Fruit fly (Drosophila melanogaster) whole organism, adult: ENCODE measurements around the gene CG15876.

Experiments used
- CG11617 ChIP-seq: fragments of 200-800 bp; sonication (Bioruptor generic); optimal IDR thresholded peaks from 2 replicates; lab custom pipeline; 2017; ENCODE audit warnings: mild to moderate bottlenecking, missing biosample characterization, missing genetic modification reagents, missing genetic modification characterization
- CG12768 ChIP-seq: fragments of 200-800 bp; sonication (Bioruptor generic); optimal IDR thresholded peaks from 2 replicates; lab custom pipeline; 2017; ENCODE audit warnings: missing biosample characterization, missing genetic modification characterization, mild to moderate bottlenecking, moderate library complexity, missing genetic modification reagents
- CG14711 ChIP-seq: fragments of 200-800 bp; sonication (Bioruptor generic); optimal IDR thresholded peaks from 2 replicates; lab custom pipeline; 2018; ENCODE audit warnings: missing biosample characterization, mild to moderate bottlenecking, missing genetic modification characterization, moderate library complexity
- CG1620 ChIP-seq: fragments of 200-800 bp; sonication (Bioruptor generic); optimal IDR thresholded peaks from 2 replicates; lab custom pipeline; 2016; ENCODE audit warnings: missing biosample characterization, missing genetic modification characterization
- CG33017 ChIP-seq: fragments of 200-800 bp; sonication (Bioruptor generic); optimal IDR thresholded peaks from 2 replicates; lab custom pipeline; 2018; ENCODE audit warnings: missing biosample characterization, mild to moderate bottlenecking, missing genetic modification characterization, moderate library complexity
- CG5204 ChIP-seq: fragments of 200-800 bp; sonication (Bioruptor generic); optimal IDR thresholded peaks from 2 replicates; lab custom pipeline; 2016; ENCODE audit warnings: missing biosample characterization, missing genetic modification characterization
- CG7045 ChIP-seq: fragments of 200-800 bp; sonication (Bioruptor generic); optimal IDR thresholded peaks from 2 replicates; lab custom pipeline; 2017; ENCODE audit warnings: missing biosample characterization, mild to moderate bottlenecking, missing genetic modification characterization
- CG7101 ChIP-seq: fragments of 200-800 bp; sonication (Bioruptor generic); optimal IDR thresholded peaks from 2 replicates; lab custom pipeline; 2018; ENCODE audit warnings: missing biosample characterization, mild to moderate bottlenecking, missing genetic modification characterization, moderate library complexity
- Clk ChIP-seq: fragments of 200-800 bp; sonication (Bioruptor generic); optimal IDR thresholded peaks from 2 replicates; lab custom pipeline; 2017; ENCODE audit warnings: missing biosample characterization, missing genetic modification characterization
- Crg-1 ChIP-seq: fragments of 200-800 bp; sonication (Bioruptor generic); optimal IDR thresholded peaks from 2 replicates; lab custom pipeline; 2016; ENCODE audit warnings: missing biosample characterization, missing genetic modification characterization
- Hr96 ChIP-seq: fragments of 200-800 bp; sonication (Bioruptor generic); optimal IDR thresholded peaks from 2 replicates; lab custom pipeline; 2016; ENCODE audit warnings: missing biosample characterization, missing genetic modification characterization
- Mnt ChIP-seq: fragments of 200-800 bp; sonication (Bioruptor generic); optimal IDR thresholded peaks from 2 replicates; lab custom pipeline; 2016; ENCODE audit warnings: missing biosample characterization, mild to moderate bottlenecking, missing genetic modification characterization
- bab1 ChIP-seq: fragments of 200-800 bp; sonication (Bioruptor generic); optimal IDR thresholded peaks from 3 replicates; lab custom pipeline; 2019; ENCODE audit warnings: missing biosample characterization, mild to moderate bottlenecking, missing genetic modification characterization, moderate library complexity
- cic ChIP-seq: fragments of 200-800 bp; sonication (Bioruptor generic); optimal IDR thresholded peaks from 2 replicates; lab custom pipeline; 2017; ENCODE audit warnings: missing biosample characterization, mild to moderate bottlenecking, missing genetic modification characterization, moderate library complexity
- cnc ChIP-seq, 2 experiments: fragments of >200 bp; optimal IDR thresholded peaks; 2 replicates each; lab custom pipeline; 2017
- kay ChIP-seq: fragments of 200-800 bp; sonication (Bioruptor generic); peaks from one replicate; lab custom pipeline; 2016; ENCODE audit warnings: missing biosample characterization, missing genetic modification characterization, borderline replicate concordance
- ovo ChIP-seq: fragments of 200-800 bp; sonication (Bioruptor generic); optimal IDR thresholded peaks from 2 replicates; lab custom pipeline; 2016; ENCODE audit warnings: missing biosample characterization, missing genetic modification characterization
- pad ChIP-seq: fragments of 200-800 bp; sonication (Bioruptor generic); optimal IDR thresholded peaks from 3 replicates; lab custom pipeline; 2017; ENCODE audit warnings: missing biosample characterization, missing genetic modification characterization, mild to moderate bottlenecking, moderate library complexity, missing genetic modification reagents
- tj ChIP-seq: fragments of 200-800 bp; sonication (Bioruptor generic); optimal IDR thresholded peaks from 3 replicates; lab custom pipeline; 2017; ENCODE audit warnings: missing biosample characterization, mild to moderate bottlenecking, missing genetic modification characterization, moderate library complexity
- toe ChIP-seq: fragments of 200-800 bp; sonication (Bioruptor generic); optimal IDR thresholded peaks from 2 replicates; lab custom pipeline; 2016; ENCODE audit warnings: missing biosample characterization, missing genetic modification characterization

The CG15876 gene

dm6 chr3L:4694823-4695222, at the start of gene CG15876:
Gene CG15876, minus strand, starts transcription at chr3L:4694845.
- TF ChIP-seq Mnt (GFP tag; lab: Kevin White, UChicago) (no peak), CG7101 (tag; lab: Kevin White, UChicago) (no peak), kay (GFP tag; lab: Kevin White, UChicago) (no peak), cic (GFP tag; lab: Kevin White, UChicago) (no peak), CG33017 (tag; lab: Kevin White, UChicago) (no peak), CG12768 (no peak), toe (GFP tag; lab: Kevin White, UChicago) (no peak), CG1620 (GFP tag; lab: Kevin White, UChicago) (no peak), Crg-1 (GFP tag; lab: Kevin White, UChicago) (no peak), ovo (GFP tag; lab: Kevin White, UChicago) (no peak), tj (GFP tag; lab: Kevin White, UChicago) (no peak), CG5204 (GFP tag; lab: Kevin White, UChicago) (no peak), Clk (no peak), CG7045 (GFP tag; lab: Kevin White, UChicago) (no peak)

DNA sequence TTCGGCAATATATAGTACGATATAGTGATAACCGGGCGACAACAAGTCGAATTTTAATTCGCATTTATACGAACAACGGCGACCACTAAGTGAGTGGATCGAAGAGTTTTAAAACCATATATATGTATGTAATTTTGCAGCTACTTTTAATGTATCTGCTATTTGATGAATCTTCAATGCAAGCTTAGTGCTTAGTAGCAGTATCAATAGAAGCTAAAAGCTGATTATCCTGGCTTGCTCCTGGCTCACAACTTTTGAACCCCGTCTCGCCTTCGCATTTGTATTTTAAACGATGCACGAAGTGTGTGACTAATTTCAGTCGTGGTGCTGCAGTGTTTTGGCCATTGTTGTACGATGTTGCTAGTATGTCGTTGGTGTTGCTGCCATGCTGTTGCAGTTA, 42.0 kb upstream of the CG15876 start:
- TF ChIP-seq kay (GFP tag; lab: Kevin White, UChicago) (no peak), Clk (no peak), CG11617 (GFP tag; lab: Kevin White, UChicago) (no peak), cnc (optimal IDR thresholded peaks at IDR 0.05; lab: Kevin White, UChicago) (no peak), CG5204 (GFP tag; lab: Kevin White, UChicago) (no peak), Hr96 (GFP tag; lab: Kevin White, UChicago) (no peak), ovo (GFP tag; lab: Kevin White, UChicago) (no peak), pad (GFP tag; lab: Kevin White, UChicago) (no peak), Mnt (GFP tag; lab: Kevin White, UChicago) (no peak), CG33017 (tag; lab: Kevin White, UChicago) (no peak), CG7045 (GFP tag; lab: Kevin White, UChicago) (no peak), CG1620 (GFP tag; lab: Kevin White, UChicago) (no peak), CG12768 (no peak), tj (GFP tag; lab: Kevin White, UChicago) (no peak), CG7101 (tag; lab: Kevin White, UChicago) (no peak), CG14711 (no peak)

DNA sequence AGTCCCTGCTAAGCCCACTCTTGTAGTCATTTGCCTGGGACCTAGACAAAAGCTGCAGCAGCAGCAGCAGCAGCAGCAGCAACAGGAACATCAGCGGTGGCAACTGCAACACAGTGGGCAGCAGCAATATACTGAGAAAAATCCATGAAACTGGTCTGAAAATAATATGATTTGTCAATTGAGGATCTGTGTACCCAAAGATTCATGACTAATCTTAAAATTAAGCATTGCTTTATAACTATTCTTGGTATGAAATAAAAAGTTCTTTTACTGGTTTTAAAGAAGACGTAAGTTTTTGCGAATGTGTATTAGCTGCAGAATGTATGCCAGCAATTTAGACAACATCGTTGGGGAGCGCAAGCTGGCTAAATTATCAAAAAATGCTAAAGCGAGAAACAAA, 37.0 kb upstream of the CG15876 start:
- TF ChIP-seq cic (GFP tag; lab: Kevin White, UChicago): no peak
- no peak for TF ChIP-seq bab1 (GFP tag; lab: Kevin White, UChicago)
- no peak for TF ChIP-seq tj (GFP tag; lab: Kevin White, UChicago)
- TF ChIP-seq CG11617 (GFP tag; lab: Kevin White, UChicago): no peak
- TF ChIP-seq ovo (GFP tag; lab: Kevin White, UChicago): no peak
- TF ChIP-seq pad (GFP tag; lab: Kevin White, UChicago): no peak
- no peak for TF ChIP-seq CG14711
- TF ChIP-seq CG1620 (GFP tag; lab: Kevin White, UChicago): no peak
- no peak for TF ChIP-seq Mnt (GFP tag; lab: Kevin White, UChicago)
- no peak for TF ChIP-seq CG7045 (GFP tag; lab: Kevin White, UChicago)
- no peak for TF ChIP-seq Hr96 (GFP tag; lab: Kevin White, UChicago)
- TF ChIP-seq Crg-1 (GFP tag; lab: Kevin White, UChicago): no peak
- TF ChIP-seq cnc (optimal IDR thresholded peaks at IDR 0.05; lab: Kevin White, UChicago): no peak
- TF ChIP-seq CG33017 (tag; lab: Kevin White, UChicago): no peak
- no peak for TF ChIP-seq CG12768
- TF ChIP-seq CG7101 (tag; lab: Kevin White, UChicago): no peak
- TF ChIP-seq CG5204 (GFP tag; lab: Kevin White, UChicago): no peak
- TF ChIP-seq Clk: no peak
- TF ChIP-seq toe (GFP tag; lab: Kevin White, UChicago): no peak

DNA sequence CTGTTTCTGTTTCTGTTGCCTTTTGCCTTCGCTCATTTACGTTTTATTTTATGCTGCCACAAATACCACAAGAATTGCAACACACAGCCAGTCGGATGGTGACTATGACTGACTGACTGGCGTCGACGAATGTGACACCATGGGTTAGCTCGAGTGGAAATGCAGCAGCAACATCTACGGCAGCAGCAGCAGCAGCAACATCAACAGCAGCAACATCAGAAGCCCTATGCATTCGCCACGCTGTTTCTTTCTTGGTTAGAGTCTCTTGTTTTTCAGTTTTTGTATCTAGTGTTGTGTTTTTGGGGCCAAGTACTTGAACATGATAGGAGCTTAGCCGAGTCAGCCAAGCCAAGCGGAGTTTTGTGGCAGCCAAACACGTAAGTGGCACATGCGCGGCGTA, 35.2 kb upstream of the CG15876 start:
- TF ChIP-seq ovo (GFP tag; lab: Kevin White, UChicago): no peak
- TF ChIP-seq cic (GFP tag; lab: Kevin White, UChicago): no peak
- no peak for TF ChIP-seq bab1 (GFP tag; lab: Kevin White, UChicago)
- TF ChIP-seq CG14711: no peak
- no peak for TF ChIP-seq CG12768
- no peak for TF ChIP-seq CG11617 (GFP tag; lab: Kevin White, UChicago)
- no peak for TF ChIP-seq CG33017 (tag; lab: Kevin White, UChicago)
- TF ChIP-seq Crg-1 (GFP tag; lab: Kevin White, UChicago): no peak
- no peak for TF ChIP-seq CG7101 (tag; lab: Kevin White, UChicago)
- no peak for TF ChIP-seq Clk
- TF ChIP-seq tj (GFP tag; lab: Kevin White, UChicago): no peak
- TF ChIP-seq toe (GFP tag; lab: Kevin White, UChicago): no peak

dm6 chr3L:4721886-4722285, 27.2 kb upstream of the CG15876 start:
- TF ChIP-seq kay (GFP tag; lab: Kevin White, UChicago) (peak; percentile 6), CG7045 (GFP tag; lab: Kevin White, UChicago) (no peak)

DNA sequence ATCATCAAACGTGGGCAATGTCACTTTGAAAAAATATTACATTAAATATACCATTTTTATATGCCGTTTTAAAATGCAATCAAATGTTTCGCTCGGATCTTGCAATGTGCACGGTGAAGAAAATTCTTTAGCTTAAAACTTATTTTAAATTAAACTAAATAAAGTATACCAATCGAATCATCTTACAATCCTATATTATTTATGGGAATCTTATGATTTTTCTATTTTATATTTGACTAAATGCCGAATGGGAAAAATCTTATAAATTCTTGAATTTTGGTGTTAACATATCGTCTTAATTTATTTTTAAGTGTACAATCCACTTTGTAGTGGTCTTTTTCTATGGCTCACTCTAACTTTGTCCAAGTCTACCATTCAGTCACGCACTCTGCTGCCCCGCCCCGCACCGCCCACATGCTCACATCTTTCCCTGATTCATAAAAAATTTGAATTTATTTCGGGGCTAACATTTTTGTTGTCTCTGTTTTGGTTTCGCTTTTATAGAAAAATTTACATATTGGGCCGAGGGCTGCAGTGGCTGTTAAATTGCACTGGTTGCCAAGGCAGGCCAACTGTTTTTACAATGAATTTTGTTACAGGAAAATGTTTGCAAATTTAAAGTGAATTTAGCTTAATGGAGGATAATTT, 26.0 kb upstream of the CG15876 start:
- TF ChIP-seq cic (GFP tag; lab: Kevin White, UChicago): no peak
- no peak for TF ChIP-seq CG5204 (GFP tag; lab: Kevin White, UChicago)
- no peak for TF ChIP-seq ovo (GFP tag; lab: Kevin White, UChicago)
- no peak for TF ChIP-seq Clk
- TF ChIP-seq Mnt (GFP tag; lab: Kevin White, UChicago): no peak
- no peak for TF ChIP-seq CG11617 (GFP tag; lab: Kevin White, UChicago)
- no peak for TF ChIP-seq tj (GFP tag; lab: Kevin White, UChicago)
- TF ChIP-seq Crg-1 (GFP tag; lab: Kevin White, UChicago): no peak
- no peak for TF ChIP-seq pad (GFP tag; lab: Kevin White, UChicago)
- TF ChIP-seq CG1620 (GFP tag; lab: Kevin White, UChicago): no peak
- no peak for TF ChIP-seq CG33017 (tag; lab: Kevin White, UChicago)
- TF ChIP-seq bab1 (GFP tag; lab: Kevin White, UChicago): no peak
- TF ChIP-seq CG7101 (tag; lab: Kevin White, UChicago): no peak
- TF ChIP-seq Hr96 (GFP tag; lab: Kevin White, UChicago): no peak
- no peak for TF ChIP-seq cnc (optimal IDR thresholded peaks at IDR 0.05; lab: Kevin White, UChicago)
- TF ChIP-seq toe (GFP tag; lab: Kevin White, UChicago): no peak
